Fruit fly (Drosophila melanogaster): ENCODE results near the gene croc.

croc gene

dm6 chr3L:21441216-21441813 is 35.0 kb downstream of the croc start, which contains the start of gene CG5664 (continued):
- no peak for TF ChIP-seq CG43689 (GFP tag; IDR thresholded peaks at IDR 0.05)
- peak; percentile 52; the same call in 1 of the 2 replicates for TF ChIP-seq MBD-R2 (GFP tag; IDR thresholded peaks at IDR 0.05)
- peak; percentile 66 for TF ChIP-seq Dref (GFP tag; IDR thresholded peaks at IDR 0.05)
- no peak for TF ChIP-seq CG30431 (GFP tag; optimal IDR thresholded peaks at IDR 0.05)
- TF ChIP-seq gfzf (GFP tag; optimal IDR thresholded peaks at IDR 0.05): peak; percentile 80
- TF ChIP-seq CG7963 (GFP tag; IDR thresholded peaks at IDR 0.05; ENCODE audit: partially characterized antibody): peak; percentile 68; the same call in 2 of the 3 replicates
- TF ChIP-seq Mes4 (GFP tag; optimal IDR thresholded peaks at IDR 0.05): no peak
- no peak for TF ChIP-seq CG17912 (GFP tag; optimal IDR thresholded peaks at IDR 0.05)
- TF ChIP-seq trem (tag; optimal IDR thresholded peaks at IDR 0.05): peak; percentile 72
- peak; percentile 34 for TF ChIP-seq CG14710 (tag; optimal IDR thresholded peaks at IDR 0.05)
- TF ChIP-seq CHES-1-like (GFP tag; optimal IDR thresholded peaks at IDR 0.05): no peak
- peak; percentile 29 for TF ChIP-seq Ets97D (GFP tag; optimal IDR thresholded peaks at IDR 0.05)
- TF ChIP-seq CG14441 (GFP tag; IDR thresholded peaks at IDR 0.05): no peak
- TF ChIP-seq BEAF-32 (GFP tag; optimal IDR thresholded peaks at IDR 0.05): peak; percentile 83
- peak; percentile 80 for TF ChIP-seq CG6791 (GFP tag; IDR thresholded peaks at IDR 0.05; ENCODE audit: partially characterized antibody)
- peak; percentile 76 for TF ChIP-seq wek (GFP tag; optimal IDR thresholded peaks at IDR 0.05)
- TF ChIP-seq Nf-YA (GFP tag; IDR thresholded peaks at IDR 0.05): no peak
- TF ChIP-seq CG13894 (tag; optimal IDR thresholded peaks at IDR 0.05): no peak
- no peak for TF ChIP-seq Mad (GFP tag; optimal IDR thresholded peaks at IDR 0.05)
- TF ChIP-seq jigr1 (GFP tag; IDR thresholded peaks at IDR 0.05): no peak
- peak; percentile 56 for TF ChIP-seq Sin3A (optimal IDR thresholded peaks at IDR 0.05)

dm6 chr3L:21436089-21436488 is 40.2 kb downstream of the croc start:
- TF ChIP-seq CG4282 (GFP tag; optimal IDR thresholded peaks at IDR 0.05) (no peak), CG15601 (tag; optimal IDR thresholded peaks at IDR 0.05) (no peak), Atf6 (GFP tag; IDR thresholded peaks at IDR 0.05) (no peak), tll (GFP tag; optimal IDR thresholded peaks at IDR 0.05) (no peak), Dfd (GFP tag; optimal IDR thresholded peaks at IDR 0.05) (peak in 1 of 2 experiments; percentile 52)

dm6 chr3L:21433744-21434384 is 42.4 kb downstream of the croc start:
- 0 out of 3 replicates have a peak, but pooled peaks have one; percentile 7 for TF ChIP-seq Opbp (GFP tag; IDR thresholded peaks at IDR 0.05; ENCODE audit: partially characterized antibody)
- TF ChIP-seq kah (GFP tag; optimal IDR thresholded peaks at IDR 0.05): peak; percentile 81
- TF ChIP-seq Fer1 (GFP tag; optimal IDR thresholded peaks at IDR 0.05): peak; percentile 13
- TF ChIP-seq fu2 (GFP tag; optimal IDR thresholded peaks at IDR 0.05): no peak
- peak; percentile 19; the same call in 1 of the 2 replicates for TF ChIP-seq MBD-R2 (GFP tag; IDR thresholded peaks at IDR 0.05)
- TF ChIP-seq crol (GFP tag; IDR thresholded peaks at IDR 0.05): peak; percentile 92
- TF ChIP-seq CG12744 (GFP tag; optimal IDR thresholded peaks at IDR 0.05): no peak
- TF ChIP-seq oc (tag; optimal IDR thresholded peaks at IDR 0.05): no peak
- no peak for TF ChIP-seq dan (GFP tag; IDR thresholded peaks at IDR 0.05)
- TF ChIP-seq CG34422 (GFP tag; IDR thresholded peaks at IDR 0.05): peak; percentile 74; the same call in 1 of the 3 replicates
- TF ChIP-seq Trl (optimal IDR thresholded peaks at IDR 0.05): peak in 1 of 2 experiments; percentile 0
- no peak for TF ChIP-seq Trl (GFP tag; optimal IDR thresholded peaks at IDR 0.05)
- TF ChIP-seq dm (GFP tag; optimal IDR thresholded peaks at IDR 0.05): peak; percentile 92
- TF ChIP-seq CG18476 (GFP tag; optimal IDR thresholded peaks at IDR 0.05): peak; percentile 48
- TF ChIP-seq sob (GFP tag; IDR thresholded peaks at IDR 0.05): 0 out of 2 replicates have a peak, but pooled peaks have one; percentile 19
- TF ChIP-seq CG9932 (GFP tag; IDR thresholded peaks at IDR 0.05): 0 out of 2 replicates have a peak, but pooled peaks have one; percentile 35
- no peak for TF ChIP-seq Hr3 (GFP tag; optimal IDR thresholded peaks at IDR 0.05)
- peak; percentile 38 for TF ChIP-seq CG6765 (GFP tag; optimal IDR thresholded peaks at IDR 0.05)
- peak; percentile 5 for TF ChIP-seq HmgZ (tag; optimal IDR thresholded peaks at IDR 0.05)
- peak; percentile 46 for TF ChIP-seq Max (GFP tag; optimal IDR thresholded peaks at IDR 0.05)
- peak; percentile 57 for TF ChIP-seq YL-1 (GFP tag; optimal IDR thresholded peaks at IDR 0.05)
- TF ChIP-seq CG30431 (GFP tag; optimal IDR thresholded peaks at IDR 0.05): no peak
- TF ChIP-seq Xbp1 (GFP tag; optimal IDR thresholded peaks at IDR 0.05): peak; percentile 12
- TF ChIP-seq CG2199 (GFP tag; IDR thresholded peaks at IDR 0.05): 0 out of 3 replicates have a peak, but pooled peaks have one; percentile 25
